Worm (Caenorhabditis elegans): ENCODE results near the gene emb-4.

emb-4 gene

DNA sequence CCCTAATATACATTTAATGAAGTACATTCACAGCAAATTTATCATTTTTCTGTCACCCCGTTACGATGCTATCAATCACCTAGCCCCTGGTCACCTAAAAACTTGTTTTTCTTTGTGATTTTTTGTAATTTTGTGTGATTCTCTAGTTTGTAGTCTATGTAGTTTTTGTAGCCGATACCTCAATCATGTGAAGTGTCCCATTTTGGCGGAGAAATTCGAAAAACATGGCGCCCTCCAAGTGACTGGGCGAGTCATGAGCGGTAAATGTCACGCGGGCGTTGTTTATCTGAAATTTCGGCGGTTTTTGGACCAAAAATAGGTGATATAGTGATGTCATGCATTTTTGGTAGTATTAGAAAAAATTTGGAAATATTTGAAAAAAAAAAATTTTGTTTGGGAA lies 36.0 kb upstream of the emb-4 start:
- TF ChIP-seq nhr-76 (tag; optimal IDR thresholded peaks at IDR 0.05) (no peak), nhr-25 (tag; optimal IDR thresholded peaks at IDR 0.05) (no peak), unc-39 (tag; optimal IDR thresholded peaks at IDR 0.05) (no peak), nhr-12 (tag; optimal IDR thresholded peaks at IDR 0.05) (no peak), daf-12 (tag; optimal IDR thresholded peaks at IDR 0.05) (no peak), sea-2 (GFP tag; optimal IDR thresholded peaks at IDR 0.05) (no peak), ceh-28 (tag; optimal IDR thresholded peaks at IDR 0.05) (no peak), hmg-11 (tag; optimal IDR thresholded peaks at IDR 0.05) (no peak), ama-1 (optimal IDR thresholded peaks at IDR 0.05) (no peak), nhr-28 (tag; optimal IDR thresholded peaks at IDR 0.05) (no peak), fkh-10 (GFP tag; optimal IDR thresholded peaks at IDR 0.05) (no peak)

DNA sequence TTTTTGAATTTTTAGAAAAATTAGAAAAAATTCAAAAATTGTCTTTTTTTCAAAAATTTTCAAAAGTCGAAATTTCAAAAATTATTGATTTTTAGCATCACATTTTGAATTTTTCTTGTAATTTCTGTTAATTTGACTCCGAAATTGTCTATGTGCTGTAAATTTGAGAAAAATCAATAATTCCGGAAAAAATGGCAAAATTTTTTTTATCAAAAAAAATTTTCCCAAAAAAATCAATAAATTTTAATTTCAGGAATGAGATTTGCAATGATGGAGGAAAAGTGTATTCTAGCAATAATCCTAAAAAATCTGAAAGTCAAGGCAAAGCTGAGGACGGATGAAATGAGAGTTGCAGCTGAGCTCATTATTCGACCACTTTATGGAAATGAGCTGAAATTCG lies 22.6 kb upstream of the emb-4 start:
- TF ChIP-seq ceh-9 (tag; optimal IDR thresholded peaks at IDR 0.05) (no peak), ceh-28 (tag; optimal IDR thresholded peaks at IDR 0.05) (peak; percentile 67)

DNA sequence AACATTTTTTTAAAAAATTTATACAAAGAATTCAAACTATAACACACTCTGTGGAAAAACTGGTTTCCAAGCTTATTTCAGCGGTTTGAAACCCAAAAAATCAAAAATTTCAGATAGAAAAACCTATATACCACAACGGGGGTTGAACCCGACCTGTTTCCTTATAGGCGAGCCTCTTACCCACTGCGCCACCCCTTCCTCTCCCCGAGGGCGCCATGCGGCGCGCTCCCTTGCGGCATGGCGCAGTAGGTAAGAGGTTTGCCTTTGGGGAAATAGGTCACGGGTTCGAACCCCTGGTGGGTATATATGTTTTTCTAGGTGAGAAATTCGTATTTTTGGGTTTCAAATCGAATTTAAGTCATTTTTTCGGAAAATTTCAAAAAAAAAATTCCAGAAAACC lies 18.3 kb upstream of the emb-4 start:
- TF ChIP-seq fos-1 (tag; optimal IDR thresholded peaks at IDR 0.05): no peak

DNA sequence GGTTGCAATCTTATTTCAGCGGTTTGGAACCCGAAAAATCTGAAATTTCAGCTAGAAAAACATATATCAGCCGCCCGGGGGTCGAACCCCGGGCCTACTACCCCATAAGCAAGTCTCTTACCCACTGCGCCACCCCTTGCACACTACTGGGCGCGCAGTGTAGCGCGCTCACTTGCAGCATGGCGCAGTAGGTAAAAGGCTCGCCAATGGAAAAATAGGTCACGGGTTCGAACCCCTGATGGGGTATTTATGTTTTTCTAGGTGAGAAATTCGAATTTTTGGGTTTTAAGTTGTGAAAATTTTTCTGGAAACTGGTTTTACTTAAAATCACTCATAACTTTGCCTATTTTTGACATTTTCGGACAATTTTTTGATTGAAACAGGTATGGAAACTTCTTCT lies 17.8 kb upstream of the emb-4 start:
- no peak for TF ChIP-seq daf-12 (tag; optimal IDR thresholded peaks at IDR 0.05)
- no peak for TF ChIP-seq tbx-2 (tag; optimal IDR thresholded peaks at IDR 0.05)
- TF ChIP-seq zag-1 (tag; optimal IDR thresholded peaks at IDR 0.05): no peak
- TF ChIP-seq eor-1 (tag; optimal IDR thresholded peaks at IDR 0.05): no peak
- TF ChIP-seq ztf-11 (tag; optimal IDR thresholded peaks at IDR 0.05): no peak
- TF ChIP-seq nhr-28 (tag; optimal IDR thresholded peaks at IDR 0.05): no peak
- no peak for TF ChIP-seq lin-39 (tag; optimal IDR thresholded peaks at IDR 0.05)
- TF ChIP-seq ama-1 (optimal IDR thresholded peaks at IDR 0.05): no peak
- no peak for TF ChIP-seq sea-2 (GFP tag; optimal IDR thresholded peaks at IDR 0.05)
- TF ChIP-seq snpc-4 (tag; optimal IDR thresholded peaks at IDR 0.05): no peak
- no peak for TF ChIP-seq aly-2 (tag; optimal IDR thresholded peaks at IDR 0.05)
- no peak for TF ChIP-seq nhr-23 (tag; optimal IDR thresholded peaks at IDR 0.05)

DNA sequence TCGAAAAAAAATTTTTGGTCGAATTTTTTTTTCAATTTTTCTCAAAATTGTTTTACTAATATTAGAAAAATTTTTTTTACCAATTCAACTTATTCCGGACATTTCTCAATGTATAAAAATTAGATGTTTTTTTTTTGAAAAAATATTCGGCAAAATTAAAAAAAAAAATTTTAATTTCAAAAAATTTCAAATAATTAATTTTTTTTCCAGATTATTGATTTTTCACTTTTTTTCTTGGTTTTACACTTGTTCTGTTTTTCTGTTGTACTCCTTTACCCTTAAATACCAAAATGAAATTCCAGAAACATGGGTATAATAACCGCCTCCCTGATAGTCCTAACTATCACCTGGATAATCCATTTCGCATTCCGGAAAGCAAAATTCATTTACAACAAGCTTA lies 17.0 kb upstream of the emb-4 start, which contains the start of gene cyp-42A1:
cyp-42A1 (plus strand) TSS at position 301 of the 400 bp plus-strand sequence.
- TF ChIP-seq ceh-28 (tag; optimal IDR thresholded peaks at IDR 0.05) (no peak), nhr-237 (tag; optimal IDR thresholded peaks at IDR 0.05) (no peak), nhr-12 (tag; optimal IDR thresholded peaks at IDR 0.05) (no peak), nhr-25 (tag; optimal IDR thresholded peaks at IDR 0.05) (no peak), ZK546.5 (tag; optimal IDR thresholded peaks at IDR 0.05) (no peak), mdl-1 (tag; optimal IDR thresholded peaks at IDR 0.05) (no peak), jun-1 (tag; optimal IDR thresholded peaks at IDR 0.05) (no peak), elt-3 (tag; optimal IDR thresholded peaks at IDR 0.05) (no peak), fkh-10 (GFP tag; optimal IDR thresholded peaks at IDR 0.05) (no peak), elt-2 (tag; optimal IDR thresholded peaks at IDR 0.05) (no peak), tbx-2 (tag; optimal IDR thresholded peaks at IDR 0.05) (no peak), snpc-4 (tag; optimal IDR thresholded peaks at IDR 0.05) (no peak), unc-62 (GFP tag; optimal IDR thresholded peaks at IDR 0.05) (no peak)

DNA sequence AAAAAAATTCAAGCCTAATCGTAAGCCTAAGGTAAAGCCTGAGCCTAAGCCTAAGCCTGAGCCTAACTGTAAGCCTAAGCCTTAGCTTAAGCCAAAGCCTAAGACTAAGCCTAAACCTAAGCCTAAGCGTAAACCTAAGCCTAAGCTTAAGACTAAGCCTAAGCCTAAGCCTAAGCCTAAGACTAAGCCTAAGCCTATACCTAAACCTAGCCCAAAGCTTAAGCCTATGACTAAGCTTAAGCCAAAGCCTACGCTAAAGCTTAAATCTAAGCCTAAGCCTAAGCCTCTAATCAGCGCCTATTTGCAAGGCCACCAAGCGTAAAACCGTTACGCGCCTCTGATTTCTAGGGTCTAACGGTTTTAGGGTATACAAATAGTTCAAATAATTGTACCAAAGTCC lies 14.9 kb upstream of the emb-4 start:
- TF ChIP-seq mml-1 (tag; optimal IDR thresholded peaks at IDR 0.05) (no peak), sea-2 (GFP tag; optimal IDR thresholded peaks at IDR 0.05) (no peak), nhr-12 (tag; optimal IDR thresholded peaks at IDR 0.05) (no peak), ZK546.5 (tag; optimal IDR thresholded peaks at IDR 0.05) (no peak), unc-62 (GFP tag; optimal IDR thresholded peaks at IDR 0.05) (no peak), elt-1 (tag; optimal IDR thresholded peaks at IDR 0.05) (no peak), tbx-2 (tag; optimal IDR thresholded peaks at IDR 0.05) (no peak), nhr-25 (tag; optimal IDR thresholded peaks at IDR 0.05) (no peak), lin-15B (tag; optimal IDR thresholded peaks at IDR 0.05) (no peak), nhr-67 (tag; optimal IDR thresholded peaks at IDR 0.05) (no peak)

DNA sequence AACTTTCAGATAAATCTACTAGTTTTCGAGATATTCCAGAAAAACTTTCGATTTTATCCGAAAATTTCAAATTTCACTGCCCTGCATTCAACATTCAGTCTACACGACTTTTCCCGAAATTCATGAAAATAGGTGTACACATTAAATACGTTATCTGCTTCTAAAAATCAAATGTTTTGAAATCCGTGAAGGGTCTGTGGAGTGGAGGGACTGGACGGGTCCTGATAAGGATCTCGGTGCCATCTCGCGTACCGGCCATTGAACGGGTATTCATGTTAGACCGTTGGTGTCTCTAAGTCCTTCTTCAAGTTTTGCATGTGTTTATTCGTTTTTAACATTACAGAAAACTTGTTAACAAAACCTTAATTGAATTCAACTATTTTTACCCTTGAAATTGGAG lies 12.7 kb upstream of the emb-4 start:
- TF ChIP-seq elt-1 (tag; optimal IDR thresholded peaks at IDR 0.05): peak; percentile 74
- no peak for TF ChIP-seq ceh-9 (tag; optimal IDR thresholded peaks at IDR 0.05)
- no peak for TF ChIP-seq nhr-12 (tag; optimal IDR thresholded peaks at IDR 0.05)
- TF ChIP-seq nhr-25 (tag; optimal IDR thresholded peaks at IDR 0.05): peak; percentile 52
- no peak for TF ChIP-seq sea-2 (GFP tag; optimal IDR thresholded peaks at IDR 0.05)
- no peak for TF ChIP-seq nhr-43 (tag; optimal IDR thresholded peaks at IDR 0.05; ENCODE audit: poor library complexity, severe bottlenecking)
